Worm (Caenorhabditis elegans) whole organism, mixed stage, embryonic: Measurements from ENCODE around the gene tag-243.

Source experiments
- M03D4.4 ChIP-seq: sonication (generic microtip); optimal IDR thresholded peaks from 2 replicates; lab custom pipeline; 2017; ENCODE audit warnings: mild to moderate bottlenecking, missing genetic modification characterization, missing compliant biosample characterization
- bed-3 ChIP-seq: fragments of 200-800 bp; sonication (Bioruptor generic); optimal IDR thresholded peaks from 3 replicates; lab custom pipeline; 2018; ENCODE audit warnings: mild to moderate bottlenecking, missing genetic modification characterization, moderate library complexity, missing compliant biosample characterization
- blmp-1 ChIP-seq: fragments of 150-350 bp; optimal IDR thresholded peaks from 2 replicates; lab custom pipeline; 2014; ENCODE audit warnings: missing biosample characterization, missing genetic modification characterization
- ceh-39 ChIP-seq: fragments of 150-350 bp; optimal IDR thresholded peaks from 2 replicates; lab custom pipeline; 2014; ENCODE audit warnings: missing biosample characterization, missing genetic modification characterization
- ceh-43 ChIP-seq: fragments of 200-800 bp; sonication (Bioruptor generic); optimal IDR thresholded peaks from 2 replicates; lab custom pipeline; 2018; ENCODE audit warnings: mild to moderate bottlenecking, missing genetic modification characterization, moderate library complexity, missing compliant biosample characterization
- ceh-83 ChIP-seq: fragments of 200-800 bp; sonication (Bioruptor generic); optimal IDR thresholded peaks from 2 replicates; lab custom pipeline; 2018; ENCODE audit warnings: mild to moderate bottlenecking, missing genetic modification characterization, missing compliant biosample characterization
- ces-1 ChIP-seq: fragments of 150-350 bp; optimal IDR thresholded peaks from 2 replicates; lab custom pipeline; 2014; ENCODE audit warnings: missing biosample characterization, missing genetic modification reagents, missing genetic modification characterization
- cnd-1 ChIP-seq: fragments of 200-800 bp; sonication (Bioruptor generic); optimal IDR thresholded peaks from 2 replicates; lab custom pipeline; 2018; ENCODE audit warnings: mild to moderate bottlenecking, missing genetic modification characterization, missing compliant biosample characterization
- drap-1 ChIP-seq: fragments of 200-800 bp; sonication (Bioruptor generic); optimal IDR thresholded peaks from 3 replicates; lab custom pipeline; 2018; ENCODE audit warnings: mild to moderate bottlenecking, missing genetic modification characterization, missing compliant biosample characterization
- elt-1 ChIP-seq: sonication (generic microtip); optimal IDR thresholded peaks from 2 replicates; lab custom pipeline; 2017; ENCODE audit warnings: missing genetic modification characterization, mild to moderate bottlenecking, missing compliant biosample characterization, antibody characterized with exemption, moderate library complexity, borderline replicate concordance; ENCODE audit not compliant: insufficient read depth
- elt-3 ChIP-seq: fragments of 150-350 bp; optimal IDR thresholded peaks from 2 replicates; lab custom pipeline; 2014; ENCODE audit warnings: missing biosample characterization, missing genetic modification characterization
- flh-1 ChIP-seq: fragments of 200-800 bp; sonication (Bioruptor generic); optimal IDR thresholded peaks from 2 replicates; lab custom pipeline; 2018; ENCODE audit warnings: mild to moderate bottlenecking, missing genetic modification characterization, moderate library complexity, missing compliant biosample characterization
- ham-2 ChIP-seq: fragments of 200-800 bp; sonication (Bioruptor generic); optimal IDR thresholded peaks from 2 replicates; lab custom pipeline; 2018; ENCODE audit warnings: mild to moderate bottlenecking, missing genetic modification characterization, missing compliant biosample characterization
- hlh-1 ChIP-seq: fragments of 150-350 bp; optimal IDR thresholded peaks from 2 replicates; lab custom pipeline; 2014; ENCODE audit warnings: missing biosample characterization, missing genetic modification reagents, missing genetic modification characterization
- lin-13 ChIP-seq: fragments of 150-350 bp; optimal IDR thresholded peaks from 2 replicates; lab custom pipeline; 2014; ENCODE audit warnings: missing biosample characterization, missing genetic modification characterization
- lin-32 ChIP-seq: fragments of 200-800 bp; sonication (Bioruptor generic); optimal IDR thresholded peaks from 2 replicates; lab custom pipeline; 2018; ENCODE audit warnings: mild to moderate bottlenecking, missing genetic modification characterization, missing compliant biosample characterization
- lsy-2 ChIP-seq: fragments of 150-350 bp; optimal IDR thresholded peaks from 2 replicates; lab custom pipeline; 2014; ENCODE audit warnings: missing biosample characterization, missing genetic modification characterization
- mab-5 ChIP-seq: fragments of 150-350 bp; optimal IDR thresholded peaks from 2 replicates; lab custom pipeline; 2014; ENCODE audit warnings: missing biosample characterization, missing genetic modification characterization
- mep-1 ChIP-seq: fragments of 150-350 bp; optimal IDR thresholded peaks from 2 replicates; lab custom pipeline; 2017; ENCODE audit warnings: missing biosample characterization, missing genetic modification reagents, missing genetic modification characterization, inconsistent platforms
- mls-2 ChIP-seq: sonication (generic microtip); optimal IDR thresholded peaks from 2 replicates; lab custom pipeline; 2016; ENCODE audit warnings: mild to moderate bottlenecking, missing genetic modification characterization, moderate library complexity, missing compliant biosample characterization
- nhr-12 ChIP-seq: fragments of 150-350 bp; optimal IDR thresholded peaks from 2 replicates; lab custom pipeline; 2014; ENCODE audit warnings: missing biosample characterization, missing genetic modification characterization
- nhr-237 ChIP-seq: fragments of 150-350 bp; optimal IDR thresholded peaks from 2 replicates; lab custom pipeline; 2014; ENCODE audit warnings: missing biosample characterization, missing genetic modification characterization
- nhr-28 ChIP-seq: fragments of 150-350 bp; optimal IDR thresholded peaks from 2 replicates; lab custom pipeline; 2014; ENCODE audit warnings: missing biosample characterization, missing genetic modification characterization
- nhr-76 ChIP-seq: sonication (generic microtip); optimal IDR thresholded peaks from 2 replicates; lab custom pipeline; 2017; ENCODE audit warnings: missing biosample characterization, missing genetic modification characterization
- pha-4 ChIP-seq: fragments of 150-350 bp; optimal IDR thresholded peaks from 2 replicates; lab custom pipeline; 2018; ENCODE audit warnings: missing biosample characterization, missing genetic modification reagents, missing genetic modification characterization
- sem-2 ChIP-seq: fragments of 200-800 bp; sonication (Bioruptor generic); optimal IDR thresholded peaks from 2 replicates; lab custom pipeline; 2018; ENCODE audit warnings: mild to moderate bottlenecking, missing genetic modification characterization, missing compliant biosample characterization
- snpc-4 ChIP-seq: fragments of 150-350 bp; optimal IDR thresholded peaks from 2 replicates; lab custom pipeline; 2014; ENCODE audit warnings: missing biosample characterization, missing genetic modification characterization
- sptf-1 ChIP-seq: sonication (generic microtip); optimal IDR thresholded peaks from 2 replicates; lab custom pipeline; 2017; ENCODE audit warnings: mild to moderate bottlenecking, missing genetic modification characterization, moderate library complexity, missing compliant biosample characterization
- unc-120 ChIP-seq: sonication (generic microtip); optimal IDR thresholded peaks from 2 replicates; lab custom pipeline; 2017; ENCODE audit warnings: missing genetic modification characterization, missing compliant biosample characterization; ENCODE audit not compliant: poor library complexity, severe bottlenecking
- unc-39 ChIP-seq: fragments of 150-350 bp; optimal IDR thresholded peaks from 2 replicates; lab custom pipeline; 2014; ENCODE audit warnings: missing biosample characterization, missing genetic modification characterization
- unc-62 ChIP-seq: fragments of 150-350 bp; optimal IDR thresholded peaks from 2 replicates; lab custom pipeline; 2014; ENCODE audit warnings: missing biosample characterization, missing genetic modification reagents, missing genetic modification characterization
- zip-8 ChIP-seq: fragments of 150-350 bp; optimal IDR thresholded peaks from 2 replicates; lab custom pipeline; 2014; ENCODE audit warnings: missing biosample characterization, missing genetic modification characterization
- ztf-11 ChIP-seq: fragments of 150-350 bp; optimal IDR thresholded peaks from 2 replicates; lab custom pipeline; 2014; ENCODE audit warnings: missing biosample characterization, missing genetic modification characterization

The tag-243 gene

ce11 chrIII:4671491-4671890 lies 16.8 kb downstream of the tag-243 start, which contains the start of gene T23F11.11:
Gene T23F11.11, minus strand, starts transcription at chrIII:4671591.
- TF ChIP-seq unc-39 (tag; lab: Kevin White, UChicago): no peak
- no peak for TF ChIP-seq mep-1
- TF ChIP-seq nhr-76 (tag; lab: Kevin White, UChicago): no peak
- TF ChIP-seq nhr-237 (tag; lab: Kevin White, UChicago): no peak
- no peak for TF ChIP-seq lin-13 (tag; lab: Kevin White, UChicago)
- no peak for TF ChIP-seq lsy-2 (tag; lab: Kevin White, UChicago)
- no peak for TF ChIP-seq lin-32
- TF ChIP-seq cnd-1 (tag; lab: Kevin White, UChicago): no peak
- TF ChIP-seq flh-1 (GFP tag; lab: Kevin White, UChicago): no peak
- TF ChIP-seq mab-5 (tag; lab: Kevin White, UChicago): no peak
- no peak for TF ChIP-seq snpc-4 (tag; lab: Kevin White, UChicago)
- TF ChIP-seq elt-3 (tag; lab: Kevin White, UChicago): no peak
- TF ChIP-seq blmp-1 (tag; lab: Kevin White, UChicago): no peak
- no peak for TF ChIP-seq sem-2 (GFP tag; lab: Kevin White, UChicago)
- TF ChIP-seq unc-120 (tag; lab: Kevin White, UChicago): no peak
- TF ChIP-seq nhr-12: no peak
- no peak for TF ChIP-seq zip-8 (tag; lab: Kevin White, UChicago)
- TF ChIP-seq ham-2 (GFP tag; lab: Kevin White, UChicago): no peak
- TF ChIP-seq ceh-83 (GFP tag; lab: Kevin White, UChicago): no peak
- TF ChIP-seq M03D4.4 (tag; lab: Kevin White, UChicago): no peak

ce11 chrIII:4668073-4668472 lies 20.2 kb downstream of the tag-243 start:
- no peak for TF ChIP-seq ztf-11 (tag; lab: Kevin White, UChicago)
- TF ChIP-seq mls-2: no peak
- no peak for TF ChIP-seq blmp-1 (tag; lab: Kevin White, UChicago)
- TF ChIP-seq flh-1 (GFP tag; lab: Kevin White, UChicago): no peak
- no peak for TF ChIP-seq elt-1 (tag; lab: Kevin White, UChicago)
- TF ChIP-seq nhr-28 (tag; lab: Kevin White, UChicago): no peak
- no peak for TF ChIP-seq bed-3 (GFP tag; lab: Kevin White, UChicago)

- TF ChIP-seq pha-4 (peak; percentile 27), unc-39 (tag; lab: Kevin White, UChicago) (no peak), ztf-11 (tag; lab: Kevin White, UChicago) (no peak), hlh-1 (tag; lab: Kevin White, UChicago) (peak; percentile 84), lsy-2 (tag; lab: Kevin White, UChicago) (peak; percentile 41), blmp-1 (tag; lab: Kevin White, UChicago) (no peak), cnd-1 (tag; lab: Kevin White, UChicago) (peak; percentile 47), lin-13 (tag; lab: Kevin White, UChicago) (peak; percentile 54), ham-2 (GFP tag; lab: Kevin White, UChicago) (peak; percentile 62), nhr-12 (peak; percentile 1), drap-1 (GFP tag; lab: Kevin White, UChicago) (peak; percentile 53), ces-1 (GFP tag; lab: Kevin White, UChicago) (peak; percentile 55), sptf-1 (tag; lab: Kevin White, UChicago) (peak; percentile 42), ceh-43 (GFP tag; lab: Kevin White, UChicago) (peak; percentile 40), snpc-4 (tag; lab: Kevin White, UChicago) (no peak), mep-1 (peak; percentile 41), unc-62 (GFP tag; lab: Kevin White, UChicago) (peak; percentile 73), elt-3 (tag; lab: Kevin White, UChicago) (no peak), M03D4.4 (tag; lab: Kevin White, UChicago) (peak; percentile 38), unc-120 (tag; lab: Kevin White, UChicago) (peak; percentile 96), ceh-39 (peak; percentile 3)
Observed at ce11 chrIII:4666753-4667400, 21.4 kb downstream of the tag-243 start.

ce11 chrIII:4665272-4665671 lies 23.0 kb downstream of the tag-243 start, which contains the start of gene T23F11.4:
Gene T23F11.4, minus strand, starts transcription at chrIII:4665372.
- TF ChIP-seq zip-8 (tag; lab: Kevin White, UChicago) (no peak), ces-1 (GFP tag; lab: Kevin White, UChicago) (no peak), unc-62 (GFP tag; lab: Kevin White, UChicago) (no peak), ztf-11 (tag; lab: Kevin White, UChicago) (no peak), lin-32 (no peak), elt-3 (tag; lab: Kevin White, UChicago) (no peak), mep-1 (no peak), mls-2 (no peak), ham-2 (GFP tag; lab: Kevin White, UChicago) (no peak), nhr-76 (tag; lab: Kevin White, UChicago) (no peak), nhr-28 (tag; lab: Kevin White, UChicago) (no peak), lsy-2 (tag; lab: Kevin White, UChicago) (no peak), snpc-4 (tag; lab: Kevin White, UChicago) (no peak), ceh-83 (GFP tag; lab: Kevin White, UChicago) (no peak), sptf-1 (tag; lab: Kevin White, UChicago) (no peak), pha-4 (no peak), flh-1 (GFP tag; lab: Kevin White, UChicago) (no peak), blmp-1 (tag; lab: Kevin White, UChicago) (no peak), ceh-39 (no peak), lin-13 (tag; lab: Kevin White, UChicago) (no peak)
